Fruit fly (Drosophila melanogaster): ENCODE data around the gene DAAM.

DNA sequence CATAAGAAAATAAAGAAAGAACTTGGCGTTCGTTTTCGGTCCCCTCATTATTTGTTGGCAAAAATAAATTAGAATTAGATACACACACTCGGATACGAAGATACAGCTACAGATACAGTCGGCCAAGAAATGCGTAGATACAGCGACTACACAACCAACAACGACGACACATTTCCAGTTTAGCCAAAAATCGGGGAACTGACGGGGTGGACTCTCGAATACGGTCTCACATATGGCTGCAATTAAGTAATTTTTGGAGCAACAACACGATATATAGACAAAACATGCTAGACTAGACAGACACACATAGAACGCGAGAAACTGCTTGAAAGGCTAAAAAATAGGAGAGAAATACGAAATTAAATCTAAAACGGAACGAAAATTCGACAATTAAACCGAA, 52.0 kb downstream of the DAAM start:
- no peak for TF ChIP-seq psq (GFP tag; optimal IDR thresholded peaks at IDR 0.05)
- TF ChIP-seq br (GFP tag; optimal IDR thresholded peaks at IDR 0.05), result no peak
- TF ChIP-seq woc (GFP tag; optimal IDR thresholded peaks at IDR 0.05), result no peak
- no peak for TF ChIP-seq CG9705 (GFP tag; optimal IDR thresholded peaks at IDR 0.05)
- TF ChIP-seq usp (GFP tag; optimal IDR thresholded peaks at IDR 0.05), result no peak
- no peak for TF ChIP-seq rgr (GFP tag; optimal IDR thresholded peaks at IDR 0.05)
